Fruit fly (Drosophila melanogaster) whole organism, embryonic: ENCODE results near the gene Rnb.

Experiments used
- ATbp ChIP-seq: fragments of 200-800 bp; sonication (Bioruptor generic); optimal IDR thresholded peaks from 2 replicates; lab custom pipeline; 2017; ENCODE audit warnings: missing biosample characterization, mild to moderate bottlenecking, missing genetic modification characterization, missing genetic modification reagents
- Abd-B ChIP-seq: fragments of 200-800 bp; sonication (Bioruptor generic); optimal IDR thresholded peaks from 2 replicates; lab custom pipeline; 2018; ENCODE audit warnings: missing biosample characterization, mild to moderate bottlenecking, missing genetic modification characterization, moderate library complexity
- BtbVII ChIP-seq: fragments of 200-800 bp; sonication (Bioruptor generic); optimal IDR thresholded peaks from 3 replicates; lab custom pipeline; 2017; ENCODE audit warnings: missing biosample characterization, mild to moderate bottlenecking, missing genetic modification characterization
- CG10462 ChIP-seq: fragments of 200-800 bp; sonication (Bioruptor generic); optimal IDR thresholded peaks from 2 replicates; lab custom pipeline; 2016; ENCODE audit warnings: missing biosample characterization, missing genetic modification characterization
- CG11696 ChIP-seq: fragments of 200-800 bp; sonication (Bioruptor generic); IDR thresholded peaks from 2 replicates; pipeline ENCODE4 v1.3.6; 2022; ENCODE audit warnings: missing biosample characterization, missing genetic modification characterization
- CG12219 ChIP-seq: fragments of 200-800 bp; sonication (Bioruptor generic); optimal IDR thresholded peaks from 3 replicates; lab custom pipeline; 2018; ENCODE audit warnings: missing biosample characterization, mild to moderate bottlenecking, missing genetic modification characterization
- CG13775 ChIP-seq: fragments of 200-800 bp; sonication (Bioruptor generic); optimal IDR thresholded peaks from 3 replicates; lab custom pipeline; 2017; ENCODE audit warnings: missing biosample characterization, mild to moderate bottlenecking, missing genetic modification characterization
- CG14860 ChIP-seq: fragments of 200-800 bp; sonication (Bioruptor generic); IDR thresholded peaks from 3 replicates; pipeline ENCODE4 v1.3.6; 2022; ENCODE audit warnings: missing biosample characterization, missing genetic modification characterization; ENCODE audit not compliant: partially characterized antibody
- CG1603 ChIP-seq: fragments of 200-800 bp; sonication (Bioruptor generic); optimal IDR thresholded peaks from 2 replicates; lab custom pipeline; 2019; ENCODE audit warnings: missing biosample characterization, mild to moderate bottlenecking, missing genetic modification characterization, moderate library complexity
- CG18619 ChIP-seq: fragments of 200-800 bp; sonication (Bioruptor generic); optimal IDR thresholded peaks from 3 replicates; lab custom pipeline; 2017; ENCODE audit warnings: missing biosample characterization, mild to moderate bottlenecking, missing genetic modification characterization
- CG2678 ChIP-seq: fragments of 200-800 bp; sonication (Bioruptor generic); optimal IDR thresholded peaks from 3 replicates; lab custom pipeline; 2019; ENCODE audit warnings: missing biosample characterization, mild to moderate bottlenecking, missing genetic modification characterization, moderate library complexity
- CG3995 ChIP-seq: fragments of 200-800 bp; sonication (Bioruptor generic); optimal IDR thresholded peaks from 3 replicates; lab custom pipeline; 2016; ENCODE audit warnings: missing biosample characterization, missing genetic modification characterization
- CG4424 ChIP-seq: fragments of 200-800 bp; sonication (Bioruptor generic); optimal IDR thresholded peaks from 3 replicates; lab custom pipeline; 2016; ENCODE audit warnings: missing biosample characterization, missing genetic modification characterization
- CG4617 ChIP-seq: fragments of 200-800 bp; sonication (Bioruptor generic); optimal IDR thresholded peaks from 3 replicates; lab custom pipeline; 2016; ENCODE audit warnings: missing biosample characterization, missing genetic modification characterization, borderline replicate concordance
- CG7928 ChIP-seq: fragments of 200-800 bp; sonication (Bioruptor generic); optimal IDR thresholded peaks from 2 replicates; lab custom pipeline; 2017; ENCODE audit warnings: missing biosample characterization, mild to moderate bottlenecking, missing genetic modification characterization
- CrebB ChIP-seq: fragments of 200-800 bp; sonication (Bioruptor generic); optimal IDR thresholded peaks from 3 replicates; lab custom pipeline; 2018; ENCODE audit warnings: missing biosample characterization, mild to moderate bottlenecking, missing genetic modification characterization
- Dad ChIP-seq: fragments of 200-800 bp; sonication (Bioruptor generic); optimal IDR thresholded peaks from 3 replicates; lab custom pipeline; 2016; ENCODE audit warnings: missing biosample characterization, missing genetic modification characterization
- Doc2 ChIP-seq: fragments of 200-800 bp; sonication (Bioruptor generic); IDR thresholded peaks from 2 replicates; pipeline ENCODE4 v1.3.6; 2022; ENCODE audit warnings: missing biosample characterization, missing genetic modification characterization
- Gug ChIP-seq: fragments of 200-800 bp; sonication (Bioruptor generic); IDR thresholded peaks from 4 replicates; pipeline ENCODE4 v1.3.6; 2022; ENCODE audit warnings: missing biosample characterization, missing genetic modification characterization
- Med ChIP-seq: fragments of 200-800 bp; sonication (Bioruptor generic); peaks from one replicate; lab custom pipeline; 2016; ENCODE audit warnings: missing biosample characterization, missing genetic modification characterization, mild to moderate bottlenecking, inconsistent platforms, moderate library complexity
- Oli ChIP-seq: fragments of 200-800 bp; sonication (Bioruptor generic); optimal IDR thresholded peaks from 2 replicates; lab custom pipeline; 2018; ENCODE audit warnings: missing biosample characterization, mild to moderate bottlenecking, missing genetic modification characterization, moderate library complexity
- Opbp ChIP-seq: fragments of 200-800 bp; sonication (Bioruptor generic); IDR thresholded peaks from 3 replicates; pipeline ENCODE4 v1.3.6; 2022; ENCODE audit warnings: missing biosample characterization, missing genetic modification characterization; ENCODE audit not compliant: partially characterized antibody
- Rx ChIP-seq: fragments of 200-800 bp; sonication (Bioruptor generic); IDR thresholded peaks from 2 replicates; pipeline ENCODE4 v1.3.6; 2022; ENCODE audit warnings: missing biosample characterization, missing genetic modification characterization
- Scr ChIP-seq: fragments of 200-800 bp; sonication (Bioruptor generic); IDR thresholded peaks from 2 replicates; pipeline ENCODE4 v1.3.6; 2022; ENCODE audit warnings: missing biosample characterization, missing genetic modification characterization; ENCODE audit not compliant: partially characterized antibody
- Ssrp ChIP-seq: fragments of 200-800 bp; sonication (Bioruptor generic); optimal IDR thresholded peaks from 2 replicates; lab custom pipeline; 2018; ENCODE audit warnings: missing biosample characterization, mild to moderate bottlenecking, missing genetic modification characterization, moderate library complexity
- amos ChIP-seq: fragments of 200-800 bp; sonication (Bioruptor generic); IDR thresholded peaks from 2 replicates; pipeline ENCODE4 v1.3.6; 2022; ENCODE audit warnings: missing biosample characterization, missing genetic modification characterization; ENCODE audit not compliant: partially characterized antibody
- aop ChIP-seq: fragments of 200-800 bp; sonication (Bioruptor generic); IDR thresholded peaks from 2 replicates; pipeline ENCODE4 v1.3.6; 2022; ENCODE audit warnings: missing biosample characterization, missing genetic modification characterization
- ara ChIP-seq: fragments of 200-800 bp; sonication (Bioruptor generic); IDR thresholded peaks from 2 replicates; pipeline ENCODE4 v1.3.6; 2022; ENCODE audit warnings: missing biosample characterization, missing genetic modification characterization
- az2 ChIP-seq: fragments of 200-800 bp; sonication (Bioruptor generic); optimal IDR thresholded peaks from 3 replicates; lab custom pipeline; 2016; ENCODE audit warnings: missing biosample characterization, missing genetic modification characterization
- bbx ChIP-seq: fragments of 200-800 bp; sonication (Bioruptor generic); IDR thresholded peaks from 2 replicates; pipeline ENCODE4 v1.3.6; 2022; ENCODE audit warnings: missing biosample characterization, missing genetic modification characterization; ENCODE audit not compliant: partially characterized antibody
- bcd ChIP-seq: fragments of 200-800 bp; sonication (Bioruptor generic); optimal IDR thresholded peaks from 2 replicates; lab custom pipeline; 2017; ENCODE audit warnings: missing biosample characterization, mild to moderate bottlenecking, missing genetic modification characterization
- ci ChIP-seq: fragments of 200-800 bp; sonication (Bioruptor generic); IDR thresholded peaks from 3 replicates; pipeline ENCODE4 v1.3.6; 2022; ENCODE audit warnings: missing biosample characterization, missing genetic modification characterization
- dmrt99B ChIP-seq: fragments of 200-800 bp; sonication (Bioruptor generic); optimal IDR thresholded peaks from 2 replicates; lab custom pipeline; 2018; ENCODE audit warnings: missing biosample characterization, mild to moderate bottlenecking, missing genetic modification characterization, moderate library complexity
- en ChIP-seq: fragments of 200-800 bp; sonication (Bioruptor generic); optimal IDR thresholded peaks from 2 replicates; lab custom pipeline; 2016; ENCODE audit warnings: missing biosample characterization, missing genetic modification characterization
- fd3F ChIP-seq: fragments of 200-800 bp; sonication (Bioruptor generic); optimal IDR thresholded peaks from 2 replicates; lab custom pipeline; 2018; ENCODE audit warnings: missing biosample characterization, mild to moderate bottlenecking, missing genetic modification characterization, moderate library complexity
- gem ChIP-seq: fragments of 200-800 bp; sonication (Bioruptor generic); optimal IDR thresholded peaks from 2 replicates; lab custom pipeline; 2019; ENCODE audit warnings: missing biosample characterization, mild to moderate bottlenecking, missing genetic modification characterization, moderate library complexity
- jigr1 ChIP-seq: fragments of 200-800 bp; sonication (Bioruptor generic); IDR thresholded peaks from 3 replicates; pipeline ENCODE4 v1.3.6; 2022; ENCODE audit warnings: missing biosample characterization, missing genetic modification characterization
- ken ChIP-seq: fragments of 200-800 bp; sonication (Bioruptor generic); IDR thresholded peaks from 3 replicates; pipeline ENCODE4 v1.3.6; 2022; ENCODE audit warnings: missing biosample characterization, missing genetic modification characterization
- pzg ChIP-seq: fragments of 200-800 bp; sonication (Bioruptor generic); optimal IDR thresholded peaks from 3 replicates; lab custom pipeline; 2018; ENCODE audit warnings: missing biosample characterization, mild to moderate bottlenecking, missing genetic modification characterization, moderate library complexity
- ranshi ChIP-seq: fragments of 200-800 bp; sonication (Bioruptor generic); IDR thresholded peaks from 2 replicates; pipeline ENCODE4 v1.3.6; 2022; ENCODE audit warnings: missing biosample characterization, missing genetic modification characterization
- schlank ChIP-seq: fragments of 200-800 bp; sonication (Bioruptor generic); optimal IDR thresholded peaks from 2 replicates; lab custom pipeline; 2018; ENCODE audit warnings: missing biosample characterization, mild to moderate bottlenecking, missing genetic modification characterization
- sens-2 ChIP-seq: fragments of 200-800 bp; sonication (Bioruptor generic); IDR thresholded peaks from 2 replicates; pipeline ENCODE4 v1.3.6; 2022; ENCODE audit warnings: missing biosample characterization, missing genetic modification characterization
- sisA ChIP-seq: fragments of 200-800 bp; sonication (Bioruptor generic); IDR thresholded peaks from 2 replicates; pipeline ENCODE4 v1.3.6; 2022; ENCODE audit warnings: missing biosample characterization, missing genetic modification characterization
- slp2 ChIP-seq: fragments of 200-800 bp; sonication (Bioruptor generic); optimal IDR thresholded peaks from 2 replicates; lab custom pipeline; 2016; ENCODE audit warnings: missing biosample characterization, missing genetic modification characterization
- so ChIP-seq: fragments of 200-800 bp; sonication (Bioruptor generic); IDR thresholded peaks from 3 replicates; pipeline ENCODE4 v1.3.6; 2022; ENCODE audit warnings: missing biosample characterization, missing genetic modification characterization
- ssp ChIP-seq: fragments of 200-800 bp; sonication (Bioruptor generic); IDR thresholded peaks from 2 replicates; pipeline ENCODE4 v1.3.6; 2022; ENCODE audit warnings: missing biosample characterization, missing genetic modification characterization
- tgo ChIP-seq: fragments of 200-800 bp; sonication (Bioruptor generic); IDR thresholded peaks from 3 replicates; pipeline ENCODE4 v1.3.6; 2022; ENCODE audit warnings: missing biosample characterization, missing genetic modification characterization
- vnd ChIP-seq: fragments of 200-800 bp; sonication (Bioruptor generic); IDR thresholded peaks from 3 replicates; pipeline ENCODE4 v1.3.6; 2022; ENCODE audit warnings: missing biosample characterization, missing genetic modification characterization; ENCODE audit not compliant: partially characterized antibody
- zen2 ChIP-seq: fragments of 200-800 bp; sonication (Bioruptor generic); IDR thresholded peaks from 3 replicates; pipeline ENCODE4 v1.3.6; 2022; ENCODE audit warnings: missing biosample characterization, missing genetic modification characterization; ENCODE audit not compliant: partially characterized antibody

Rnb gene

dm6 chr3R:29748591-29749303 is 50.4 kb downstream of the Rnb start, which contains the start of the genes ATPsyngamma and yata (continued):
- TF ChIP-seq CG4617 (GFP tag; lab: Kevin White, UChicago) (peak; percentile 25), Scr (GFP tag; lab: Robert Waterston, UW) (peak; percentile 78), Opbp (peak; percentile 99), vnd (GFP tag; lab: Robert Waterston, UW) (peak; percentile 62; the same call in 2 of the 3 replicates), CG11696 (GFP tag; lab: Robert Waterston, UW) (no peak), so (GFP tag; lab: Robert Waterston, UW) (no peak), CG14860 (GFP tag; lab: Robert Waterston, UW) (peak; percentile 22; the same call in 1 of the 3 replicates), Oli (tag; lab: Kevin White, UChicago) (peak; percentile 19), az2 (no peak), pzg (GFP tag; lab: Kevin White, UChicago) (peak; percentile 49), tgo (GFP tag; lab: Robert Waterston, UW) (0 out of 3 replicates have a peak, but pooled peaks have one; percentile 26), BtbVII (GFP tag; lab: Kevin White, UChicago) (no peak), en (no peak), fd3F (GFP tag; lab: Kevin White, UChicago) (no peak), ssp (no peak), Rx (no peak), sens-2 (GFP tag; lab: Robert Waterston, UW) (no peak), slp2 (GFP tag; lab: Kevin White, UChicago) (no peak), CG4424 (GFP tag; lab: Kevin White, UChicago) (peak; percentile 38), schlank (tag; lab: Kevin White, UChicago) (no peak), dmrt99B (tag; lab: Kevin White, UChicago) (no peak), gem (tag; lab: Kevin White, UChicago) (no peak), CG10462 (GFP tag; lab: Kevin White, UChicago) (no peak), Abd-B (GFP tag; lab: Kevin White, UChicago) (peak; percentile 63), Med (GFP tag; lab: Kevin White, UChicago) (peak; percentile 6), Doc2 (GFP tag; lab: Robert Waterston, UW) (no peak), jigr1 (GFP tag; lab: Robert Waterston, UW) (peak; percentile 81; the same call in 2 of the 3 replicates), ATbp (GFP tag; lab: Kevin White, UChicago) (peak; percentile 4), CG2678 (tag; lab: Kevin White, UChicago) (no peak), bcd (GFP tag; lab: Kevin White, UChicago) (peak; percentile 66), Gug (peak; percentile 45; the same call in 1 of the 4 replicates), CG13775 (GFP tag; lab: Kevin White, UChicago) (peak; percentile 14), CrebB (tag; lab: Kevin White, UChicago) (no peak), bbx (peak; percentile 81), ranshi (GFP tag; lab: Robert Waterston, UW) (no peak), ken (GFP tag; lab: Robert Waterston, UW) (0 out of 3 replicates have a peak, but pooled peaks have one; percentile 44), aop (GFP tag; lab: Robert Waterston, UW) (no peak), Dad (GFP tag; lab: Kevin White, UChicago) (no peak), CG3995 (GFP tag; lab: Kevin White, UChicago) (peak; percentile 0), CG18619 (GFP tag; lab: Kevin White, UChicago) (peak; percentile 40), CG12219 (no peak), CG1603 (no peak), ara (GFP tag; lab: Robert Waterston, UW) (no peak), CG7928 (GFP tag; lab: Kevin White, UChicago) (no peak), ci (0 out of 3 replicates have a peak, but pooled peaks have one; percentile 36), amos (GFP tag; lab: Robert Waterston, UW) (peak; percentile 84), sisA (GFP tag; lab: Robert Waterston, UW) (0 out of 2 replicates have a peak, but pooled peaks have one; percentile 28), Ssrp (peak; percentile 19), zen2 (GFP tag; lab: Robert Waterston, UW) (peak; percentile 60; the same call in 2 of the 3 replicates)
